Worm (Caenorhabditis elegans): ENCODE results near the gene glb-6.

DNA sequence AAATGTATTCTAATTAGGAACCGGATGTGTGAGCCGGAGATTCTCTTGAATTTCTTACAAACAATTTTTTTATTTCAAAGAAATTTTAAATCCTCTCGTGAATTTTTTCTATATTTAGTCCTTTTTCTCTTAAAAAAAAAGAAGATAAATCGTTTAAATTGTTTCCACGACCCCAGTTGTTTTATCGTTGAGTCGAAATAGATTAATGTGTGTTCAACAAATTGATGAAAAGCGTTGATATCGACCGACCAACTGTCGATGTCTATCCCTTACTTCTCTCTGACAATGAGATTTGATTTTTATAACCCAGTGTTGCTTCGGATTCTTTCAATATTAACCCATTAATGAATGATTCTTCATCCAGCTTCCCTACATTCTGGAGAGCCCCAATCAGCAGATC is 35.9 kb upstream of the glb-6 start, which contains the start of gene CD4.1:
- TF ChIP-seq fkh-10 (GFP tag; optimal IDR thresholded peaks at IDR 0.05), result no peak
- no peak for TF ChIP-seq nhr-11 (tag; optimal IDR thresholded peaks at IDR 0.05)
- TF ChIP-seq F13H6.1 (tag; optimal IDR thresholded peaks at IDR 0.05), result no peak
- TF ChIP-seq ama-1 (optimal IDR thresholded peaks at IDR 0.05), result no peak
- no peak for TF ChIP-seq mec-3 (tag; optimal IDR thresholded peaks at IDR 0.05; ENCODE audit: borderline replicate concordance)
- no peak for TF ChIP-seq sox-4 (tag; optimal IDR thresholded peaks at IDR 0.05)
- no peak for TF ChIP-seq pha-2 (tag; optimal IDR thresholded peaks at IDR 0.05)
- TF ChIP-seq unc-55 (GFP tag; optimal IDR thresholded peaks at IDR 0.05), result no peak
- no peak for TF ChIP-seq ceh-45 (GFP tag; IDR thresholded peaks at IDR 0.05)
- TF ChIP-seq unc-86 (tag; optimal IDR thresholded peaks at IDR 0.05), result no peak
